Fruit fly (Drosophila melanogaster) S2 (cell line): ENCODE measurements around the gene CG31064.

Experiments
- CG8478 ChIP-seq: fragments of >200 bp; optimal IDR thresholded peaks from 2 replicates; lab custom pipeline; 2018
- CTCF ChIP-seq, 2 experiments: fragments of >200 bp; optimal IDR thresholded peaks; 2 replicates each; lab custom pipeline; 2018

DNA sequence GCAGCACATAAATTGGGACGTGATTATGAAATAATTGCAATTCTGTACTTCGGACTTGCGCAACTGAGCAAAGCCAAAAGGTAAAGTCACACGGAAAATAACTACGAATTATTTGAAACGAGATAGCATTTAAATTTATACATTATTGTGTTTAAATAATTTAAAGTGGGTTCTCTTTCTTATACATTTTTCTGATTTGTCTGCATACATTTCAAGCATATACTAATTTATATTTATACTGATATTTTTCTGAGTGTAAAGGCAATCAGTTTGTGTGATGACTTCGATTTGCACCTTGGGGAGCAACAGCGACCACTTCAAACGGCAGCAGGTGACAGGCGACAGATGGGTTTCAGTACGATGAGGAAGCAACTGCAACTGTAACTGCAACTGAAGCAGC, 13.4 kb downstream of the CG31064 start:
- no peak for TF ChIP-seq CTCF (optimal IDR thresholded peaks at IDR 0.05; lab: Kevin White, UChicago)
- TF ChIP-seq CG8478 (lab: Kevin White, UChicago), result no peak
